Fruit fly (Drosophila melanogaster) whole organism, prepupa: ENCODE results near the gene Pkcdelta.

Experiments used
- Blimp-1 ChIP-seq: fragments of 200-800 bp; sonication (Bioruptor generic); optimal IDR thresholded peaks from 3 replicates; lab custom pipeline; 2017; ENCODE audit warnings: missing biosample characterization, missing genetic modification characterization, mild to moderate bottlenecking, moderate library complexity, missing genetic modification reagents
- Gug ChIP-seq: fragments of 200-800 bp; sonication (Bioruptor generic); IDR thresholded peaks from 2 replicates; pipeline ENCODE4 v1.3.6; 2022; ENCODE audit warnings: missing biosample characterization, missing genetic modification characterization
- fd59A ChIP-seq: fragments of 200-800 bp; sonication (Bioruptor generic); optimal IDR thresholded peaks from 2 replicates; lab custom pipeline; 2017; ENCODE audit warnings: missing biosample characterization, mild to moderate bottlenecking, missing genetic modification characterization, missing genetic modification reagents

DNA sequence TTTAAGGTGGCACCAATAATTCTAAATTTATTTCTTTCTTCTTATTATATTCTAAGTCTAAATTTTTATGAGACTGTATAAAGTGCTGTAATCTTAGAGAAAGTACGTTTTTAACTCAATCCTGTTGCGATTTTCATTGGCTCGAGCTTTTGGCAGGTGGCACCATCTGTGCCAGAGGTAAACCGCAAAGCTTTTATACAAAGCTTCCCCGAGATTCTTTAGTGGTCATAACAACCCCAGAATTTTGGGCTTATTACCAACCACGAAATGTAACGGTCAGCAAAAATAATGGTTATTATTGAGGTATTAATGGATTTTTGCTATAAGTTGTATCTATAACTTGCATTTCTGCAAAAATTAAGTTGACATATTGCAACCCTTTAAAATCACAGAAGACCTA is 5.1 kb downstream of the Pkcdelta start:
- TF ChIP-seq Gug (GFP tag; lab: Robert Waterston, UW): no peak
- TF ChIP-seq Blimp-1 (GFP tag; lab: Kevin White, UChicago): no peak
- no peak for TF ChIP-seq fd59A
